Fruit fly (Drosophila melanogaster) whole organism, wandering third instar larva: ENCODE measurements around the gene mura.

Experiments
- Abd-B ChIP-seq: fragments of >200 bp; optimal IDR thresholded peaks from 2 replicates; lab custom pipeline; 2017; ENCODE audit warnings: missing biosample characterization, missing genetic modification characterization
- CG32264 ChIP-seq: fragments of 200-800 bp; sonication (Bioruptor generic); optimal IDR thresholded peaks from 2 replicates; lab custom pipeline; 2016; ENCODE audit warnings: missing biosample characterization, missing genetic modification characterization
- CG9705 ChIP-seq: fragments of 200-800 bp; sonication (Bioruptor generic); optimal IDR thresholded peaks from 2 replicates; lab custom pipeline; 2018; ENCODE audit warnings: missing biosample characterization, mild to moderate bottlenecking, missing genetic modification characterization
- CrebA ChIP-seq: fragments of 200-800 bp; sonication (Bioruptor generic); optimal IDR thresholded peaks from 2 replicates; lab custom pipeline; 2016; ENCODE audit warnings: missing biosample characterization, mild to moderate bottlenecking, missing genetic modification characterization, borderline replicate concordance
- Dfd ChIP-seq: fragments of >200 bp; optimal IDR thresholded peaks from 2 replicates; lab custom pipeline; 2017; ENCODE audit warnings: missing biosample characterization, missing genetic modification characterization
- Dif ChIP-seq: fragments of 200-275, 200-300 bp; sonication (Bioruptor generic); optimal IDR thresholded peaks from 2 replicates; lab custom pipeline; 2018; ENCODE audit warnings: missing biosample characterization, missing genetic modification characterization; ENCODE audit not compliant: partially characterized antibody
- GATAd ChIP-seq: sonication (Bioruptor generic); optimal IDR thresholded peaks from 2 replicates; lab custom pipeline; 2016; ENCODE audit warnings: missing biosample characterization, missing genetic modification characterization
- HLH106 ChIP-seq: fragments of 200-800 bp; optimal IDR thresholded peaks from 3 replicates; lab custom pipeline; 2019; ENCODE audit warnings: missing biosample characterization, mild to moderate bottlenecking, missing genetic modification characterization, moderate library complexity
- Hnf4 ChIP-seq: fragments of 200-800 bp; sonication (Bioruptor generic); optimal IDR thresholded peaks from 2 replicates; lab custom pipeline; 2016; ENCODE audit warnings: missing biosample characterization, mild to moderate bottlenecking, missing genetic modification characterization
- Hr78 ChIP-seq: fragments of >200 bp; optimal IDR thresholded peaks from 2 replicates; lab custom pipeline; 2017; ENCODE audit warnings: missing biosample characterization, missing genetic modification characterization
- Hr83 ChIP-seq: fragments of 200-300 bp; sonication (Bioruptor generic); optimal IDR thresholded peaks from 2 replicates; lab custom pipeline; 2016; ENCODE audit warnings: missing biosample characterization, mild to moderate bottlenecking, missing genetic modification characterization, moderate library complexity; ENCODE audit not compliant: poor library complexity, severe bottlenecking
- Jra ChIP-seq: sonication (Bioruptor generic); optimal IDR thresholded peaks from 2 replicates; lab custom pipeline; 2016; ENCODE audit warnings: missing biosample characterization, missing genetic modification characterization
- Mio ChIP-seq: sonication (Bioruptor generic); optimal IDR thresholded peaks from 2 replicates; lab custom pipeline; 2016; ENCODE audit warnings: missing biosample characterization, missing genetic modification characterization
- OdsH ChIP-seq: fragments of 200-800 bp; sonication (Bioruptor generic); optimal IDR thresholded peaks from 2 replicates; lab custom pipeline; 2016; ENCODE audit warnings: missing biosample characterization, mild to moderate bottlenecking, missing genetic modification characterization
- Rel ChIP-seq, 2 experiments: fragments of 200-800 bp; sonication (Bioruptor generic) in 1 of 2; optimal IDR thresholded peaks; 2 replicates in 1 of 2; 3 replicates in 1 of 2; lab custom pipeline; 2016 to 2019; ENCODE audit warnings: mild to moderate bottlenecking in 2 of 2, missing biosample characterization in 2 of 2, missing genetic modification characterization in 2 of 2, moderate library complexity in 1 of 2
- Sp1 ChIP-seq: fragments of 200-800 bp; sonication (Bioruptor generic); optimal IDR thresholded peaks from 3 replicates; lab custom pipeline; 2019; ENCODE audit warnings: missing biosample characterization, mild to moderate bottlenecking, missing genetic modification characterization, moderate library complexity
- Vsx2 ChIP-seq: fragments of 200-300, 225-300 bp; sonication (Bioruptor generic); optimal IDR thresholded peaks from 2 replicates; lab custom pipeline; 2018; ENCODE audit warnings: missing biosample characterization, missing genetic modification characterization; ENCODE audit not compliant: partially characterized antibody
- br ChIP-seq: fragments of 200-800 bp; sonication (Bioruptor generic); optimal IDR thresholded peaks from 2 replicates; lab custom pipeline; 2016; ENCODE audit warnings: missing biosample characterization, missing genetic modification characterization
- brk ChIP-seq: fragments of 200-800 bp; sonication (Bioruptor generic); optimal IDR thresholded peaks from 2 replicates; lab custom pipeline; 2016; ENCODE audit warnings: missing biosample characterization, mild to moderate bottlenecking, missing genetic modification characterization
- dl ChIP-seq, 2 experiments: fragments of 175-275, 200-275 bp in 1 of 2; fragments of 200-275 bp in 1 of 2; sonication (Bioruptor generic); optimal IDR thresholded peaks; lab custom pipeline; 2018; ENCODE audit warnings: mild to moderate bottlenecking in 2 of 2, missing biosample characterization in 2 of 2, missing genetic modification characterization in 2 of 2, moderate library complexity in 2 of 2; ENCODE audit not compliant: partially characterized antibody in 2 of 2, insufficient read depth in 1 of 2
- dmrt93B ChIP-seq: fragments of 200-800 bp; sonication (Bioruptor generic); optimal IDR thresholded peaks from 2 replicates; lab custom pipeline; 2018; ENCODE audit warnings: missing biosample characterization, mild to moderate bottlenecking, missing genetic modification characterization
- ey ChIP-seq: fragments of 200-800 bp; sonication (Bioruptor generic); optimal IDR thresholded peaks from 2 replicates; lab custom pipeline; 2016; ENCODE audit warnings: missing biosample characterization, missing genetic modification characterization
- foxo ChIP-seq, 2 experiments: fragments of 200-800 bp; sonication (Bioruptor generic); optimal IDR thresholded peaks; 2 replicates in 1 of 2; 3 replicates in 1 of 2; lab custom pipeline; 2016 to 2017; ENCODE audit warnings: missing biosample characterization in 2 of 2, missing genetic modification characterization in 2 of 2
- fru ChIP-seq: fragments of 200-800 bp; sonication (Bioruptor generic); optimal IDR thresholded peaks from 3 replicates; lab custom pipeline; 2016; ENCODE audit warnings: missing biosample characterization, mild to moderate bottlenecking, missing genetic modification characterization
- jim ChIP-seq: fragments of 175-275, 200-325 bp; sonication (Bioruptor generic); optimal IDR thresholded peaks from 2 replicates; lab custom pipeline; 2016; ENCODE audit warnings: missing biosample characterization, mild to moderate bottlenecking, missing genetic modification characterization
- psq ChIP-seq: fragments of 200-800 bp; sonication (Bioruptor generic); optimal IDR thresholded peaks from 3 replicates; lab custom pipeline; 2017; ENCODE audit warnings: missing biosample characterization, mild to moderate bottlenecking, missing genetic modification characterization, moderate library complexity
- rgr ChIP-seq: fragments of 200-800 bp; sonication (Bioruptor generic); optimal IDR thresholded peaks from 3 replicates; lab custom pipeline; 2016; ENCODE audit warnings: missing biosample characterization, mild to moderate bottlenecking, missing genetic modification characterization
- sv ChIP-seq: fragments of 200-800 bp; sonication (Bioruptor generic); optimal IDR thresholded peaks from 3 replicates; lab custom pipeline; 2016; ENCODE audit warnings: missing biosample characterization, missing genetic modification characterization
- tai ChIP-seq: sonication (Bioruptor generic); optimal IDR thresholded peaks from 2 replicates; lab custom pipeline; 2016; ENCODE audit warnings: missing biosample characterization, missing genetic modification characterization
- usp ChIP-seq: fragments of >200 bp; optimal IDR thresholded peaks from 2 replicates; lab custom pipeline; 2017; ENCODE audit warnings: missing biosample characterization, missing genetic modification characterization

Gene mura

DNA sequence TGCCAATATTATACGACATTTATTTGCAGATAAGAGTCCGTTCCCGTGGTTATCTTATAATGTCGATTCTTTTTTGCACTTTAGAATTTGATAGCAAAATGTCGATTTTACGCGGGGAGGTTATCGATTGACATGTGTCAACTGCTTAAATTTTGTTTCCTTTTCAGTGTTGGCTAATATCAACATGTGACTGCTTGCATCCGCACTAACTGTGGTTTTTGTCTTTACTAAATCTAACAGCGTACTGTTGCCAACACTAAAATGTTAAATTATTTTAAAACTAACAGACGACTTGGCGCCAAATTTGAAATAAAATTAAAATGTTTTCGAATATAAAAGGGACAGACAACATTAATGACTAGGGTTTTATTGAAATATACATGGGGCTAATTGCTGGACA lies 54.9 kb downstream of the mura start (continued):
- TF ChIP-seq usp (GFP tag; lab: Kevin White, UChicago) (no peak), Mio (GFP tag; lab: Kevin White, UChicago) (no peak), Hr78 (no peak), dmrt93B (GFP tag; lab: Kevin White, UChicago) (peak; percentile 28), CG32264 (GFP tag; lab: Kevin White, UChicago) (peak; percentile 42), CrebA (GFP tag; lab: Kevin White, UChicago) (peak; percentile 82), fru (GFP tag; lab: Kevin White, UChicago) (peak; percentile 55), Hnf4 (peak; percentile 90), OdsH (GFP tag; lab: Kevin White, UChicago) (peak; percentile 49), Sp1 (peak; percentile 41)

DNA sequence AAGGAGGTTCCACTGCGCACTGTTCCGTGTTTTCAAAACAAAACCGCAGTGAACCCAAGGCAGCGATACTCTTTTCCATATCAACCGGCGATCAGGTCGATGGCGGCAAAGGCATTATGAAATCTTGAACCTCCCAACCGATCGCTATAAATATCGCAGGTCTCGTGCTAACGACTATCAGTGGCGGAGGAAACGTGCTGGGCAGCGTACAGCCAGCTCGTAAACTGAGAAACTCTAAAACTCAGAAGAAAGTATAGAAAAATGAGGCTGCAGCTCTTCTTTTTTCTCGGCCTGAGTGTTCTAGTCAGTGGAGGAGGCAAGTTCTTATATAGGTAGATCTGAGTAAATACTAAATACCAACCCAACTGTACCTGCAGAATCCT lies 57.0 kb downstream of the mura start, which contains the start of gene phu:
phu (plus strand) TSS at position 175 of the 383 bp plus-strand sequence.
- no peak for TF ChIP-seq Dfd (GFP tag; lab: Kevin White, UChicago)
- TF ChIP-seq Mio (GFP tag; lab: Kevin White, UChicago): no peak
- no peak for TF ChIP-seq Sp1
- no peak for TF ChIP-seq Rel (GFP tag; optimal IDR thresholded peaks at IDR 0.05; lab: Kevin White, UChicago)
- TF ChIP-seq Rel (tag; optimal IDR thresholded peaks at IDR 0.05; lab: Kevin White, UChicago): no peak
- no peak for TF ChIP-seq tai (GFP tag; lab: Kevin White, UChicago)
- TF ChIP-seq dl (GFP tag; optimal IDR thresholded peaks at IDR 0.05; lab: Kevin White, UChicago; ENCODE audit: insufficient read depth in 1 of 2, partially characterized antibody in 2 of 2): no peak
- no peak for TF ChIP-seq Vsx2
- no peak for TF ChIP-seq Hr83 (GFP tag; lab: Kevin White, UChicago)
- TF ChIP-seq psq (GFP tag; lab: Kevin White, UChicago): no peak
- no peak for TF ChIP-seq CG9705 (GFP tag; lab: Kevin White, UChicago)
- TF ChIP-seq Dif (GFP tag; lab: Kevin White, UChicago): no peak
- no peak for TF ChIP-seq fru (GFP tag; lab: Kevin White, UChicago)
- TF ChIP-seq HLH106 (tag; lab: Kevin White, UChicago): no peak
- TF ChIP-seq Abd-B (GFP tag; lab: Kevin White, UChicago): no peak
- no peak for TF ChIP-seq brk
- no peak for TF ChIP-seq rgr (GFP tag; lab: Kevin White, UChicago)
- TF ChIP-seq sv (GFP tag; lab: Kevin White, UChicago): no peak
- no peak for TF ChIP-seq CrebA (GFP tag; lab: Kevin White, UChicago)
- no peak for TF ChIP-seq dmrt93B (GFP tag; lab: Kevin White, UChicago)
- no peak for TF ChIP-seq OdsH (GFP tag; lab: Kevin White, UChicago)

DNA sequence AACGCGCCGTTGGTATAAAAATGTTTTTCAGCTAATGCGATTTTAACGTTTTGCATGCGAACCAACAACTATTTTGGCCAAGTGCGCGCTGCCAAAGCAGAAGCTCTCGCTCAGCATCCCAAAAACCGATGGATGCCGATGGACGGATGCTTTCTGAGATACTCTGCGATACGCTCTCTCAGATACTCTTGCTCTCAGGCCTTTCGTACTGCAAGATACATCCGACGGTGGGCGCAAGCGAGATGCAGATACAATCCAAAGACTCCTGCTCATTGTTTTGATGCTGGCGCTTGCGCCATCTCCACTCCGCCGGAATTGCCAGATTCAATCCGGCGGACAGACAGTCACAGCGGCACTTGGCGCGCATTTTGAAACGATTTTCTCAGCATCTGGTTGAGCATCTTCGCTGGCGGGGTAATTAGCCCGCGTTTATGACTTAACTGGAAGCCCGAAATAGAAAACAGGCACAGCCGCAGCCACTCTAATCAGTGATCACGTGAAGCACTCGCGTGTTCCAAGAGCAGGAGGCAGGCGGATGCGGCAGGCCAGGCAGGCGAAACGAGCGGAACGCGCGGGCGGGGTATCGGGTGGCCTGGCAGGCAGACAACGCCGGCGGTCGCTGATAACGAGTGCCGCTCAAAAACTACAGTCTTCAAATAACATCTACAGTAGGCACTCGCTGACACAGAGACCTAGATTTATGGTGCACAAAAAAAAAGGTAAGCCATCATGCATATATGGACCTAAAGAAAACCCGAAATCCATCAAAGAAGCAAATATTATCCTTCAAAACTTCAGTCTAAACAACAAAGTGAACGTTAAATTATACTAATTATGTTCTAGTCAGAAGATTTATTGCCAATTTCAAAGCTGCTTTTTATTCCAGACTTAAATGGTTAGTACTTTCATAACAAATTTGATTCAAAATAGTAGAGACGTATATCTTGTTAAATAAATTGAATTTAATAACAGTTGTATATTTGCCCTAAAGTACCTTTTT lies 57.7 kb downstream of the mura start, which contains the start of gene CG16779:
CG16779 (minus strand) TSS at position 51 of the 1,000 bp plus-strand sequence.
- TF ChIP-seq br (GFP tag; lab: Kevin White, UChicago): peak; percentile 9
- no peak for TF ChIP-seq dmrt93B (GFP tag; lab: Kevin White, UChicago)
- no peak for TF ChIP-seq CG9705 (GFP tag; lab: Kevin White, UChicago)
- TF ChIP-seq jim: no peak
- TF ChIP-seq Hr83 (GFP tag; lab: Kevin White, UChicago): no peak
- TF ChIP-seq CrebA (GFP tag; lab: Kevin White, UChicago): no peak
- TF ChIP-seq fru (GFP tag; lab: Kevin White, UChicago): peak; percentile 7
- TF ChIP-seq Dif (GFP tag; lab: Kevin White, UChicago): peak; percentile 36
- TF ChIP-seq dl (GFP tag; optimal IDR thresholded peaks at IDR 0.05; lab: Kevin White, UChicago; ENCODE audit: insufficient read depth in 1 of 2, partially characterized antibody in 2 of 2): peak in 1 of 2 experiments; percentile 46
- no peak for TF ChIP-seq OdsH (GFP tag; lab: Kevin White, UChicago)
- peak in 1 of 2 experiments; percentile 24 for TF ChIP-seq foxo (GFP tag; optimal IDR thresholded peaks at IDR 0.05; lab: Kevin White, UChicago)
- TF ChIP-seq Vsx2: peak; percentile 13

DNA sequence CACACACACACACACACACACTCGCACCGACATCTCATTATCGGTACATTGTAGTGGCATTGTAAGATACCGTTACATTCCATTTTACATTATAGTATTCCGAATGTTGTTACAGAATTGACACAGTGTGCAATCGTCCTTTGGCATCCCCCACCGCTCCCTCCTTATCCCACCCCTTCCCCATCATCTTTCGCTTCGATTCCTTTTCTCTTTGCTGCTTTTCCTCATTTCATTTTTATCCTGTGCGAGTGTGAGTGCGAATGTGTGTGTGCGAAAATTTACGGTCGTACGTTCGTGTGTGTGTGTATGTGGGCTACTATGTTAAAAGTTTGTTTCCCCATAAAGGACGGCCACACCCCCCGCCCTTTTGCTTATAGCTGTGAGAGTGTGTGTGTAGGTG lies 59.5 kb downstream of the mura start:
- TF ChIP-seq Sp1 (no peak), Hnf4 (no peak), CrebA (GFP tag; lab: Kevin White, UChicago) (no peak), CG32264 (GFP tag; lab: Kevin White, UChicago) (no peak), Dif (GFP tag; lab: Kevin White, UChicago) (no peak), fru (GFP tag; lab: Kevin White, UChicago) (no peak), dl (GFP tag; optimal IDR thresholded peaks at IDR 0.05; lab: Kevin White, UChicago; ENCODE audit: insufficient read depth in 1 of 2, partially characterized antibody in 2 of 2) (no peak), brk (no peak), br (GFP tag; lab: Kevin White, UChicago) (no peak), sv (GFP tag; lab: Kevin White, UChicago) (no peak), GATAd (no peak), Hr78 (no peak), Jra (GFP tag; lab: Kevin White, UChicago) (no peak), CG9705 (GFP tag; lab: Kevin White, UChicago) (no peak), ey (GFP tag; lab: Kevin White, UChicago) (no peak)
- TF ChIP-seq, all 38 proteins: peak for 0
